Worm (Caenorhabditis elegans) whole organism, mixed stage, embryonic: ENCODE results near the gene kin-5.

Source experiments
- bed-3 ChIP-seq: fragments of 200-800 bp; sonication (Bioruptor generic); optimal IDR thresholded peaks from 3 replicates; lab custom pipeline; 2018; ENCODE audit warnings: mild to moderate bottlenecking, missing genetic modification characterization, moderate library complexity, missing compliant biosample characterization
- ceh-39 ChIP-seq: fragments of 150-350 bp; optimal IDR thresholded peaks from 2 replicates; lab custom pipeline; 2014; ENCODE audit warnings: missing biosample characterization, missing genetic modification characterization
- ceh-83 ChIP-seq: fragments of 200-800 bp; sonication (Bioruptor generic); optimal IDR thresholded peaks from 2 replicates; lab custom pipeline; 2018; ENCODE audit warnings: mild to moderate bottlenecking, missing genetic modification characterization, missing compliant biosample characterization
- ces-1 ChIP-seq: fragments of 150-350 bp; optimal IDR thresholded peaks from 2 replicates; lab custom pipeline; 2014; ENCODE audit warnings: missing biosample characterization, missing genetic modification reagents, missing genetic modification characterization
- cnd-1 ChIP-seq: fragments of 200-800 bp; sonication (Bioruptor generic); optimal IDR thresholded peaks from 2 replicates; lab custom pipeline; 2018; ENCODE audit warnings: mild to moderate bottlenecking, missing genetic modification characterization, missing compliant biosample characterization
- elt-1 ChIP-seq: sonication (generic microtip); optimal IDR thresholded peaks from 2 replicates; lab custom pipeline; 2017; ENCODE audit warnings: missing genetic modification characterization, mild to moderate bottlenecking, missing compliant biosample characterization, antibody characterized with exemption, moderate library complexity, borderline replicate concordance; ENCODE audit not compliant: insufficient read depth
- flh-1 ChIP-seq: fragments of 200-800 bp; sonication (Bioruptor generic); optimal IDR thresholded peaks from 2 replicates; lab custom pipeline; 2018; ENCODE audit warnings: mild to moderate bottlenecking, missing genetic modification characterization, moderate library complexity, missing compliant biosample characterization
- ham-2 ChIP-seq: fragments of 200-800 bp; sonication (Bioruptor generic); optimal IDR thresholded peaks from 2 replicates; lab custom pipeline; 2018; ENCODE audit warnings: mild to moderate bottlenecking, missing genetic modification characterization, missing compliant biosample characterization
- hlh-1 ChIP-seq: fragments of 150-350 bp; optimal IDR thresholded peaks from 2 replicates; lab custom pipeline; 2014; ENCODE audit warnings: missing biosample characterization, missing genetic modification reagents, missing genetic modification characterization
- lin-13 ChIP-seq: fragments of 150-350 bp; optimal IDR thresholded peaks from 2 replicates; lab custom pipeline; 2014; ENCODE audit warnings: missing biosample characterization, missing genetic modification characterization
- lsy-2 ChIP-seq: fragments of 150-350 bp; optimal IDR thresholded peaks from 2 replicates; lab custom pipeline; 2014; ENCODE audit warnings: missing biosample characterization, missing genetic modification characterization
- mab-5 ChIP-seq: fragments of 150-350 bp; optimal IDR thresholded peaks from 2 replicates; lab custom pipeline; 2014; ENCODE audit warnings: missing biosample characterization, missing genetic modification characterization
- nhr-12 ChIP-seq: fragments of 150-350 bp; optimal IDR thresholded peaks from 2 replicates; lab custom pipeline; 2014; ENCODE audit warnings: missing biosample characterization, missing genetic modification characterization
- nhr-2 ChIP-seq: fragments of 150-350 bp; optimal IDR thresholded peaks from 2 replicates; lab custom pipeline; 2014; ENCODE audit warnings: missing biosample characterization, missing genetic modification characterization
- nhr-237 ChIP-seq: fragments of 150-350 bp; optimal IDR thresholded peaks from 2 replicates; lab custom pipeline; 2014; ENCODE audit warnings: missing biosample characterization, missing genetic modification characterization
- nhr-28 ChIP-seq: fragments of 150-350 bp; optimal IDR thresholded peaks from 2 replicates; lab custom pipeline; 2014; ENCODE audit warnings: missing biosample characterization, missing genetic modification characterization
- nhr-76 ChIP-seq: sonication (generic microtip); optimal IDR thresholded peaks from 2 replicates; lab custom pipeline; 2017; ENCODE audit warnings: missing biosample characterization, missing genetic modification characterization
- pha-4 ChIP-seq: fragments of 150-350 bp; optimal IDR thresholded peaks from 2 replicates; lab custom pipeline; 2018; ENCODE audit warnings: missing biosample characterization, missing genetic modification reagents, missing genetic modification characterization
- sem-2 ChIP-seq: fragments of 200-800 bp; sonication (Bioruptor generic); optimal IDR thresholded peaks from 2 replicates; lab custom pipeline; 2018; ENCODE audit warnings: mild to moderate bottlenecking, missing genetic modification characterization, missing compliant biosample characterization
- snpc-4 ChIP-seq: fragments of 150-350 bp; optimal IDR thresholded peaks from 2 replicates; lab custom pipeline; 2014; ENCODE audit warnings: missing biosample characterization, missing genetic modification characterization
- sptf-1 ChIP-seq: sonication (generic microtip); optimal IDR thresholded peaks from 2 replicates; lab custom pipeline; 2017; ENCODE audit warnings: mild to moderate bottlenecking, missing genetic modification characterization, moderate library complexity, missing compliant biosample characterization
- tbx-8 ChIP-seq: fragments of 200-800 bp; sonication (Bioruptor generic); optimal IDR thresholded peaks from 2 replicates; lab custom pipeline; 2018; ENCODE audit warnings: mild to moderate bottlenecking, missing genetic modification characterization, moderate library complexity, missing compliant biosample characterization
- unc-39 ChIP-seq: fragments of 150-350 bp; optimal IDR thresholded peaks from 2 replicates; lab custom pipeline; 2014; ENCODE audit warnings: missing biosample characterization, missing genetic modification characterization
- unc-62 ChIP-seq: fragments of 150-350 bp; optimal IDR thresholded peaks from 2 replicates; lab custom pipeline; 2014; ENCODE audit warnings: missing biosample characterization, missing genetic modification reagents, missing genetic modification characterization
- ztf-11 ChIP-seq: fragments of 150-350 bp; optimal IDR thresholded peaks from 2 replicates; lab custom pipeline; 2014; ENCODE audit warnings: missing biosample characterization, missing genetic modification characterization

kin-5 gene

DNA sequence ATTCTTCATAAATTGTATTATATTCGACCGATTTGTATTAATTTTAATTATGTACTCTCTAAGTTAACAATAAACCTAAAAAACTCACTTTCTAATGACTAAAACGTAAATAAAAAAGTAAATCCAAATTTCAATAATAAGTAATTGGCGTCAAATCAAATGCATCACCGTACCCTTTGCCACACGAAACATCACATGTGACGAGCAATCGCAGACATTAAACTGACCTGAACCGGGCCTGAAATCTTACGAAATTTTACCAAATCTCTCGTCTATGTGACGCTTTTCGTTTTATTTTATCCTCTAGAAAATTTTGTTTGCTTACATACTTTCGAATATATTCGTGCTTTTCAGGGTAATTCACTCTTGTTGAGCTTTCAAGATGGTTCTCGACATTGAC is 34.4 kb upstream of the kin-5 start, which contains the start of the genes C47E12.2 and sars-1:
Gene C47E12.2 (minus strand): TSS at position 131 of the 400 bp plus-strand sequence.
Gene sars-1 (plus strand): TSS at position 355 of the 400 bp plus-strand sequence.
- no peak for TF ChIP-seq nhr-12 (tag; lab: Kevin White, UChicago)
- TF ChIP-seq sem-2 (GFP tag; lab: Kevin White, UChicago) = no peak
- no peak for TF ChIP-seq sptf-1 (tag; lab: Kevin White, UChicago)
- TF ChIP-seq lsy-2 (tag; lab: Kevin White, UChicago) = peak; percentile 90
- no peak for TF ChIP-seq pha-4 (tag; lab: Kevin White, UChicago)

DNA sequence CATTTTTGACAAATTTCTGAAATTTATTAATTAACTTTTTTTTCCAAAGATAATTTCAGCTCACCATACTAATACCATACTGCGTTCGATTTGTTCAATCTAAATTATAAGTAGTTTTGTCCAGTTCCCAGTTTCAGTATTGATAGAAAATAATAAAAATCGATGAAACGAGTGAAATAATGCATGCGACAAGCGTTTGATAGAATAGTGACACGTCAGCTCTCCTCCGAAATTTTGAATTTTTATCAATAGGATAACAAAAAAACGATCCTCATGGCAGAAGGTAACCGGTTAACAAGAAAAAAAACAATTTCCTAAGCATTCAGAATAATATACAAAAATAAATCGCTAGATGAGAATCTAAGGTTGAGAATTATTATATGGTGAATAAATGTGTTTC is 32.8 kb upstream of the kin-5 start, which contains the start of gene C47E12.3:
Gene C47E12.3 (minus strand): TSS at position 101 of the 400 bp plus-strand sequence.
- TF ChIP-seq hlh-1 (tag; lab: Kevin White, UChicago) (no peak), nhr-12 (tag; lab: Kevin White, UChicago) (no peak), lin-13 (tag; lab: Kevin White, UChicago) (no peak), mab-5 (no peak), elt-1 (tag; lab: Kevin White, UChicago) (no peak), bed-3 (GFP tag; lab: Kevin White, UChicago) (no peak), ces-1 (GFP tag; lab: Kevin White, UChicago) (no peak)

DNA sequence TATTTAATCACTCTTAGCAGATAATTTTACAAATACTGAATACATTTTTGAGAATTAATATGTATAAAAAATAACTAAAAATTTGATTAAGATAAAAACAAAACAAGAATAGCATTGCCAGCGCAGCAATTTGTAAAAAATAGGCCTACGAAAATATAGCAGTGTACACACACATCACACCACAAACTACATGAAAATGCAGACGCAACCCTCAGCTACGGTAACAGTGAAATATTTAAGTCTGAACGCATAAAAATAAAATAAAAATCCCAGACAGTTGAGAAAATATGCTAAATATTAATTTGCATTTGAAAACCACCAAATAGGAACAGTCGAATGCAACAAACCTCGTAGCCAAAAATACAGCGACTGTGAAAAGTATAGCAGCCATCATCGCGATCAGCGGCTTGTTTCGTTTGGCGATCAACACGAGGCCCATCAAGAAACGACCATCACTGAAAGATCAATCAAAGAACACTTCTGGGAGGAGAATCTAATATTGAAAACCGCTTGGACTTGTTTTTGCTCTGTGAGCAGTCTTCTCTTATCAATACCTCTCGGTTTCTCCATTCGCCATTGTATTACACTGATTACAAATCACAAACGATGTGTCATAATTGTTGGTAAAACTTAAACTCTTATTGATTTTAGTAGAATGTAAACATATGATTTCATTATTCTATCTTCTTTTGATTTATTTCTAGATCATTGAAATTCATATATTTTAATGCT is 29.7 kb upstream of the kin-5 start, which contains the start of gene pyp-1:
Gene pyp-1 (minus strand): TSS at position 439 of the 732 bp plus-strand sequence.
- TF ChIP-seq nhr-12 (tag; lab: Kevin White, UChicago) (no peak), lsy-2 (tag; lab: Kevin White, UChicago) (peak; percentile 54)

DNA sequence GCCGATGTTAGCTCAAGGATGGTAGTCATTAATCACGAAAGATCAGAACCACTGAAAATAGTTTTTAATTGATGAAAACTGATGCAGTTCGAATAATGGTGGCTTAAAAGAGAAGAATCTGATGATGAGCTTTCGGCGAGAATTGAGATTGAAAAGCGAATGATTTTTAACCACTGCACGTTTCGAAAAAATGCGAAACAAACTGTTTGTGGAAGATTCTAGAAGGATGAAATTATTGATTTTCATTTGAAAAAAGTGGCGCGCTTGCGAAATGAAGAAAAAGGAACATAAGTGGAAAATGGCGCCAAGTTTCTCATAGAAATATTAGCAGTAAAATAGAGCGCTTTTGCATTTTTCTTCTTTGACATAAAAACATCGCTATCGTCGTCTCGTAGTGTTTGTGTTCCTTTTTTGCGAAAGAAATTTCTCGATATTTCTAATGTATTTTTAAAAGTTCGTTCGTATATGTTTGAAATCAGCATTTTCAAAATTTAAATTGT is 26.0 kb upstream of the kin-5 start, which contains the start of gene uba-1:
Gene uba-1 (minus strand): TSS at position 51 of the 500 bp plus-strand sequence.
- no peak for TF ChIP-seq ham-2
- TF ChIP-seq ceh-83 (GFP tag; lab: Kevin White, UChicago) = no peak
- no peak for TF ChIP-seq flh-1

DNA sequence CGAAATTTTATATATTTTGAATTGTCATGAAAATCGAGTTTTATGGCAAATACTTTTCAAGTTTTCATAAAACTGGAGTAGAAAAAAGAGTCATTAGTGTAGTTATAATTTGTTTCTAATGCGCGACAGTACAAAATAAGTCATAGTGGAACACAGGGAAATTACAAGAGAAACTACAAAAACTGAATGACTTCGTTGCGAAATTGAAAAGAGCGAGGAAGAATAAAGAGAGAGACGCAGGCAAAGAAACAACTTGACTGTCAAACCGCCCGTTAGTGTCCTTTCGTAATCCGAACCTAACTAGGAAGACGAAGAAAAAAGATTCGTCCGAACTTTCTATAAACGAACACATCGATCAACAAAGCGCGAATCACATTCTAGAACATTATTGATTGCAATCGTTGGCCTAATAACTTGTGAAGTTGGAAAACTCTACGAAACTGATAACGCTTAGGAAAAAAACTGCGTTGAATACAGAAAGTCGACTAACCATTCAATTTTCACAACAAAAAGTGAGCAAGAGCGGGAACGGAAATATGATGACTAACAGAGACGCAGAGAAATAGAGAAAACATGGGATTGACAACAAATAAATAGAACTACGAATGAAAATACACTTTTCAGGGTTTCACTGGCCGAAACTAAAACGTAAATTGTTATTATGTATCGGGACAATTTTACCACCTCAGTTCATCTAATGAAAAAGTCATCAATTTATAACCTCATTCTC is 24.6 kb upstream of the kin-5 start:
- no peak for TF ChIP-seq elt-1 (tag; lab: Kevin White, UChicago)

DNA sequence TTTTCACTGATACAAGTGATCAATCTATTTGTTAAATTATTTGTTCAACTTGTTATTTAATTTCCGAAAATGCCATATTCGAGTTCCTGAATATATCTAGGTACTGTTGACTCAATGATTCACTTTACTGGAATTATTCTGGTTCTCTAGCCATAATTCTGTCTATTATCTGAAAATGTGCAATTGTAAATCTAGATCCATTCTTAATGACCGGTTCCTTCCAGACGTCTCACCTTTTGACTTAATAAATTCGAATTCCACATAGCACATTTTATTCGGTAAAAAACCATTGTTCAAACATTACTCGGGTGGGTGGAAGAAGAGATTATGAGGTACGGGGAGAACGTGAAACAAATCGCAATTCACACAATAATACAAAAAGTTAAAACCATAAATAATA is 20.4 kb upstream of the kin-5 start:
- no peak for TF ChIP-seq nhr-28 (tag; lab: Kevin White, UChicago)
- no peak for TF ChIP-seq sem-2 (GFP tag; lab: Kevin White, UChicago)
- no peak for TF ChIP-seq cnd-1
- TF ChIP-seq snpc-4 = no peak
- no peak for TF ChIP-seq unc-39
- TF ChIP-seq nhr-76 = no peak
- no peak for TF ChIP-seq bed-3 (GFP tag; lab: Kevin White, UChicago)
- TF ChIP-seq nhr-2 (tag; lab: Kevin White, UChicago) = no peak
- TF ChIP-seq lin-13 (tag; lab: Kevin White, UChicago) = no peak
- TF ChIP-seq ceh-39 (tag; lab: Kevin White, UChicago) = no peak
- TF ChIP-seq flh-1 = no peak
- TF ChIP-seq pha-4 (tag; lab: Kevin White, UChicago) = no peak
- TF ChIP-seq sptf-1 (tag; lab: Kevin White, UChicago) = no peak
- TF ChIP-seq lsy-2 (tag; lab: Kevin White, UChicago) = no peak
- TF ChIP-seq tbx-8 (GFP tag; lab: Kevin White, UChicago) = no peak
- TF ChIP-seq nhr-12 (tag; lab: Kevin White, UChicago) = no peak
- TF ChIP-seq ztf-11 (tag; lab: Kevin White, UChicago) = no peak
- no peak for TF ChIP-seq nhr-237
- TF ChIP-seq unc-62 (GFP tag; lab: Kevin White, UChicago) = no peak
- TF ChIP-seq elt-1 (tag; lab: Kevin White, UChicago) = no peak
- TF ChIP-seq, all 35 proteins: peak for 0
